Fruit fly (Drosophila melanogaster) whole organism, wandering third instar larva: ENCODE data around the gene Obp83ef.
A peak's percentile ranks its signal among the peaks of the same experiment; 100 is the strongest.

Source experiments
- Abd-B ChIP-seq: fragments of >200 bp; optimal IDR thresholded peaks from 2 replicates; lab custom pipeline; 2017; ENCODE audit warnings: missing biosample characterization, missing genetic modification characterization
- CG32264 ChIP-seq: fragments of 200-800 bp; sonication (Bioruptor generic); optimal IDR thresholded peaks from 2 replicates; lab custom pipeline; 2016; ENCODE audit warnings: missing biosample characterization, missing genetic modification characterization
- CG9705 ChIP-seq: fragments of 200-800 bp; sonication (Bioruptor generic); optimal IDR thresholded peaks from 2 replicates; lab custom pipeline; 2018; ENCODE audit warnings: missing biosample characterization, mild to moderate bottlenecking, missing genetic modification characterization
- Dfd ChIP-seq: fragments of >200 bp; optimal IDR thresholded peaks from 2 replicates; lab custom pipeline; 2017; ENCODE audit warnings: missing biosample characterization, missing genetic modification characterization
- Dif ChIP-seq: fragments of 200-275, 200-300 bp; sonication (Bioruptor generic); optimal IDR thresholded peaks from 2 replicates; lab custom pipeline; 2018; ENCODE audit warnings: missing biosample characterization, missing genetic modification characterization; ENCODE audit not compliant: partially characterized antibody
- GATAd ChIP-seq: sonication (Bioruptor generic); optimal IDR thresholded peaks from 2 replicates; lab custom pipeline; 2016; ENCODE audit warnings: missing biosample characterization, missing genetic modification characterization
- HLH106 ChIP-seq: fragments of 200-800 bp; optimal IDR thresholded peaks from 3 replicates; lab custom pipeline; 2019; ENCODE audit warnings: missing biosample characterization, mild to moderate bottlenecking, missing genetic modification characterization, moderate library complexity
- Hnf4 ChIP-seq: fragments of 200-800 bp; sonication (Bioruptor generic); optimal IDR thresholded peaks from 2 replicates; lab custom pipeline; 2016; ENCODE audit warnings: missing biosample characterization, mild to moderate bottlenecking, missing genetic modification characterization
- Hr78 ChIP-seq: fragments of >200 bp; optimal IDR thresholded peaks from 2 replicates; lab custom pipeline; 2017; ENCODE audit warnings: missing biosample characterization, missing genetic modification characterization
- Hr83 ChIP-seq: fragments of 200-300 bp; sonication (Bioruptor generic); optimal IDR thresholded peaks from 2 replicates; lab custom pipeline; 2016; ENCODE audit warnings: missing biosample characterization, mild to moderate bottlenecking, missing genetic modification characterization, moderate library complexity; ENCODE audit not compliant: poor library complexity, severe bottlenecking
- Jra ChIP-seq: sonication (Bioruptor generic); optimal IDR thresholded peaks from 2 replicates; lab custom pipeline; 2016; ENCODE audit warnings: missing biosample characterization, missing genetic modification characterization
- Mio ChIP-seq: sonication (Bioruptor generic); optimal IDR thresholded peaks from 2 replicates; lab custom pipeline; 2016; ENCODE audit warnings: missing biosample characterization, missing genetic modification characterization
- Myc ChIP-seq: fragments of >200 bp; optimal IDR thresholded peaks from 2 replicates; lab custom pipeline; 2017
- OdsH ChIP-seq: fragments of 200-800 bp; sonication (Bioruptor generic); optimal IDR thresholded peaks from 2 replicates; lab custom pipeline; 2016; ENCODE audit warnings: missing biosample characterization, mild to moderate bottlenecking, missing genetic modification characterization
- Rel ChIP-seq, 2 experiments: fragments of 200-800 bp; sonication (Bioruptor generic) in 1 of 2; optimal IDR thresholded peaks; 2 replicates in 1 of 2; 3 replicates in 1 of 2; lab custom pipeline; 2016 to 2019; ENCODE audit warnings: mild to moderate bottlenecking in 2 of 2, missing biosample characterization in 2 of 2, missing genetic modification characterization in 2 of 2, moderate library complexity in 1 of 2
- Sp1 ChIP-seq: fragments of 200-800 bp; sonication (Bioruptor generic); optimal IDR thresholded peaks from 3 replicates; lab custom pipeline; 2019; ENCODE audit warnings: missing biosample characterization, mild to moderate bottlenecking, missing genetic modification characterization, moderate library complexity
- Vsx2 ChIP-seq: fragments of 200-300, 225-300 bp; sonication (Bioruptor generic); optimal IDR thresholded peaks from 2 replicates; lab custom pipeline; 2018; ENCODE audit warnings: missing biosample characterization, missing genetic modification characterization; ENCODE audit not compliant: partially characterized antibody
- br ChIP-seq: fragments of 200-800 bp; sonication (Bioruptor generic); optimal IDR thresholded peaks from 2 replicates; lab custom pipeline; 2016; ENCODE audit warnings: missing biosample characterization, missing genetic modification characterization
- brk ChIP-seq: fragments of 200-800 bp; sonication (Bioruptor generic); optimal IDR thresholded peaks from 2 replicates; lab custom pipeline; 2016; ENCODE audit warnings: missing biosample characterization, mild to moderate bottlenecking, missing genetic modification characterization
- dl ChIP-seq, 2 experiments: fragments of 175-275, 200-275 bp in 1 of 2; fragments of 200-275 bp in 1 of 2; sonication (Bioruptor generic); optimal IDR thresholded peaks; lab custom pipeline; 2018; ENCODE audit warnings: mild to moderate bottlenecking in 2 of 2, missing biosample characterization in 2 of 2, missing genetic modification characterization in 2 of 2, moderate library complexity in 2 of 2; ENCODE audit not compliant: partially characterized antibody in 2 of 2, insufficient read depth in 1 of 2
- dmrt93B ChIP-seq: fragments of 200-800 bp; sonication (Bioruptor generic); optimal IDR thresholded peaks from 2 replicates; lab custom pipeline; 2018; ENCODE audit warnings: missing biosample characterization, mild to moderate bottlenecking, missing genetic modification characterization
- dsf ChIP-seq: sonication (Bioruptor generic); optimal IDR thresholded peaks from 2 replicates; lab custom pipeline; 2016; ENCODE audit warnings: missing biosample characterization, missing genetic modification characterization, borderline replicate concordance
- ey ChIP-seq: fragments of 200-800 bp; sonication (Bioruptor generic); optimal IDR thresholded peaks from 2 replicates; lab custom pipeline; 2016; ENCODE audit warnings: missing biosample characterization, missing genetic modification characterization
- foxo ChIP-seq, 2 experiments: fragments of 200-800 bp; sonication (Bioruptor generic); optimal IDR thresholded peaks; 2 replicates in 1 of 2; 3 replicates in 1 of 2; lab custom pipeline; 2016 to 2017; ENCODE audit warnings: missing biosample characterization in 2 of 2, missing genetic modification characterization in 2 of 2
- fru ChIP-seq: fragments of 200-800 bp; sonication (Bioruptor generic); optimal IDR thresholded peaks from 3 replicates; lab custom pipeline; 2016; ENCODE audit warnings: missing biosample characterization, mild to moderate bottlenecking, missing genetic modification characterization
- h ChIP-seq: fragments of 200-800 bp; sonication (Bioruptor generic); optimal IDR thresholded peaks from 3 replicates; lab custom pipeline; 2016; ENCODE audit warnings: missing biosample characterization, mild to moderate bottlenecking, missing genetic modification characterization
- jim ChIP-seq: fragments of 175-275, 200-325 bp; sonication (Bioruptor generic); optimal IDR thresholded peaks from 2 replicates; lab custom pipeline; 2016; ENCODE audit warnings: missing biosample characterization, mild to moderate bottlenecking, missing genetic modification characterization
- lola ChIP-seq: fragments of >200 bp; optimal IDR thresholded peaks from 2 replicates; lab custom pipeline; 2017; ENCODE audit warnings: missing biosample characterization, missing genetic modification characterization
- psq ChIP-seq: fragments of 200-800 bp; sonication (Bioruptor generic); optimal IDR thresholded peaks from 3 replicates; lab custom pipeline; 2017; ENCODE audit warnings: missing biosample characterization, mild to moderate bottlenecking, missing genetic modification characterization, moderate library complexity
- rgr ChIP-seq: fragments of 200-800 bp; sonication (Bioruptor generic); optimal IDR thresholded peaks from 3 replicates; lab custom pipeline; 2016; ENCODE audit warnings: missing biosample characterization, mild to moderate bottlenecking, missing genetic modification characterization
- tai ChIP-seq: sonication (Bioruptor generic); optimal IDR thresholded peaks from 2 replicates; lab custom pipeline; 2016; ENCODE audit warnings: missing biosample characterization, missing genetic modification characterization
- usp ChIP-seq: fragments of >200 bp; optimal IDR thresholded peaks from 2 replicates; lab custom pipeline; 2017; ENCODE audit warnings: missing biosample characterization, missing genetic modification characterization
- woc ChIP-seq: sonication (Bioruptor generic); optimal IDR thresholded peaks from 2 replicates; lab custom pipeline; 2016; ENCODE audit warnings: missing biosample characterization, mild to moderate bottlenecking, missing genetic modification characterization

Gene Obp83ef

DNA sequence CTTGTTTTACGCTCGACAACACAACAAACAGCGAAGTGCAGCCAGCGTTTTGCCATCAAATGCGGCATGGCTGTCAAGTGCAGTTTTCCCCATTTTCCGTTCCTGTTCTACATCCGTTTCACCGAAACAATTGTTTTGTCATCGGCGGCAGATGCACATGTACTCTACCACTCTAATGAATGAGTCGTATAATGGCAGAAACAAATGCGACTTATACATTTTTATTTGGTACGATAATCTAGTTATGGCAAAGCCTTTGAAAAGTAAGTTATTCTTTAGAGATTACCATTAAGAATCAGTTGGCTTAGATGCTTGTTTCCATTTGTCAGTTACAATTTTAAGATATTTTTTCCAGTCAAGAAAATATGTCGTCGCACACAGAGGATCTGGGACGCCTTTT is 11.5 kb upstream of the Obp83ef start, which contains the start of gene Vha14-2:
Gene Vha14-2 (plus strand): TSS at position 301 of the 400 bp plus-strand sequence.
- no peak for TF ChIP-seq GATAd (GFP tag; lab: Kevin White, UChicago)
- no peak for TF ChIP-seq foxo (GFP tag; optimal IDR thresholded peaks at IDR 0.05; lab: Kevin White, UChicago)
- TF ChIP-seq lola = no peak
- TF ChIP-seq Dfd (GFP tag; lab: Kevin White, UChicago) = no peak
- TF ChIP-seq fru (GFP tag; lab: Kevin White, UChicago) = no peak
- TF ChIP-seq usp (GFP tag; lab: Kevin White, UChicago) = no peak

DNA sequence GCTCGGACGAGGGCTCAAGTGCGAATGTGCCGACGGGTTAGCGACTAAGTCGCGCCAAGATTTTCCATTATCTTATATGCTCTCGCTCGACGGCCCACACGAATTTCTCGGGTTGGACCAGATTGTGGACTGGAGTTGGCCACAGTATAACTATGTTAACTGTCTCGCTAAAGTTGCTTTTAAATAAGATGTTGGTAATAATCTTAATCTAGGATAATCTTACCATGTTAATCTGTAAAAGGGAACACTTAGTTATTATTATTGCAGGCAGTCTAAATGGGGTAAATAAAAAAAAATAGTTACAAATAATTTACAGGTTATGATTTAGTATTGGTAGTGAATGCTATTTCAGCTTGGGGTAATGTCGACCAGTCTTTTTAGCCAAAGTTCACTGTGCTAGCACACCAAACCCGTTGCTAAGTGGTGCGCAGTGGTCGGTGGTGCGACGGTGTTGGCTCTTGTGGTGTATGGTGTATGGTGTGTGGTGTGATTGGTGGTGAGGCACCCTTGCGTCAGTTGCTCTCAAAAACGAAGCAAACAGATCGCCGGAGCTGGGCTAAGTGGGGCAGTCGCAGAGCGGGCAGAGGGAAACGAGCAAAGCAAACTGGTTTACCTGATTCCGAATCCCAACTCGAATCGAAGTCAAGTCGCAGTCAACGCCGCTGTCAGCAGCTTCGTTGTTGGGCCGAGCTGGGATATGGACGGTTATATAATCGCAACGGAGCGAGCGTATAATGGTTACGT is 1.6 kb upstream of the Obp83ef start, which contains the start of gene Obp83g:
Gene Obp83g (minus strand): TSS at position 51 of the 744 bp plus-strand sequence.
- TF ChIP-seq Rel (GFP tag; optimal IDR thresholded peaks at IDR 0.05; lab: Kevin White, UChicago) (no peak), Rel (tag; optimal IDR thresholded peaks at IDR 0.05; lab: Kevin White, UChicago) (peak; percentile 1), OdsH (GFP tag; lab: Kevin White, UChicago) (peak; percentile 76), psq (GFP tag; lab: Kevin White, UChicago) (peak; percentile 56), HLH106 (tag; lab: Kevin White, UChicago) (peak; percentile 72), Dfd (GFP tag; lab: Kevin White, UChicago) (no peak), Hnf4 (GFP tag; lab: Kevin White, UChicago) (peak; percentile 54), woc (GFP tag; lab: Kevin White, UChicago) (peak; percentile 85), Hr78 (GFP tag; lab: Kevin White, UChicago) (no peak), Myc (lab: Kevin White, UChicago) (no peak), dmrt93B (GFP tag; lab: Kevin White, UChicago) (peak; percentile 66), CG32264 (GFP tag; lab: Kevin White, UChicago) (no peak), Jra (GFP tag; lab: Kevin White, UChicago) (peak; percentile 10), brk (no peak), rgr (GFP tag; lab: Kevin White, UChicago) (peak; percentile 67), dsf (no peak), br (GFP tag; lab: Kevin White, UChicago) (peak; percentile 79), ey (GFP tag; lab: Kevin White, UChicago) (peak; percentile 81), jim (GFP tag; lab: Kevin White, UChicago) (no peak), fru (GFP tag; lab: Kevin White, UChicago) (peak; percentile 87), Vsx2 (peak; percentile 84), h (peak; percentile 79), CG9705 (peak; percentile 50), Dif (GFP tag; lab: Kevin White, UChicago) (peak; percentile 68), Sp1 (GFP tag; lab: Kevin White, UChicago) (peak; percentile 71), foxo (GFP tag; optimal IDR thresholded peaks at IDR 0.05; lab: Kevin White, UChicago) (peak in 1 of 2 experiments; percentile 77)
- TF ChIP-seq, all 38 proteins: peak for 18

DNA sequence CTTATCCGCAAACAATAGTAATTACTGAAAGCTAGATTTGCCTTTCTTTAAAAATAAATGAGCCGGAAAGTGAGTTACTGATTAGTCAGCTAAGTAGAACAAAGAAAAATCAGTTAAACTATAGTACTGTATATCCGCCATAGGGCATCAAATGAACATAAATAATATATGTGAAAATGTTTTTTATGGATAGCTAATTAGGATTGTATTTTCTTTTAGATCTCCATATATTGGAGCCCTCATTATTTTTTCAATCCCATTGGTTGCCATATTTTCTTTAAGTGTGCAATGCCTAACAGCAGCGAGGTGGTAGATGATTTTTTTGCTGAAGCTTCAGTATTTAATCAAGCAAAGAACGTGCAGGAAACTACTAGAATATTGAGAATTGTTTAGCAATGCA is 3.0 kb downstream of the Obp83ef start, which contains the start of gene Obp83cd:
Gene Obp83cd (plus strand): TSS at position 343 of the 400 bp plus-strand sequence.
- TF ChIP-seq Sp1 (GFP tag; lab: Kevin White, UChicago) = no peak
- no peak for TF ChIP-seq Mio (GFP tag; lab: Kevin White, UChicago)
- no peak for TF ChIP-seq dl (GFP tag; optimal IDR thresholded peaks at IDR 0.05; lab: Kevin White, UChicago; ENCODE audit: insufficient read depth in 1 of 2, partially characterized antibody in 2 of 2)
- TF ChIP-seq Abd-B (GFP tag; lab: Kevin White, UChicago) = no peak

dm6 chr3R:6107353-6107752 is 3.5 kb downstream of the Obp83ef start:
- no peak for TF ChIP-seq Hr83
- no peak for TF ChIP-seq HLH106 (tag; lab: Kevin White, UChicago)
- no peak for TF ChIP-seq jim (GFP tag; lab: Kevin White, UChicago)
- no peak for TF ChIP-seq br (GFP tag; lab: Kevin White, UChicago)
- no peak for TF ChIP-seq Rel (GFP tag; optimal IDR thresholded peaks at IDR 0.05; lab: Kevin White, UChicago)
- TF ChIP-seq Rel (tag; optimal IDR thresholded peaks at IDR 0.05; lab: Kevin White, UChicago) = no peak
- TF ChIP-seq CG32264 (GFP tag; lab: Kevin White, UChicago) = no peak
- TF ChIP-seq Dfd (GFP tag; lab: Kevin White, UChicago) = no peak
- TF ChIP-seq tai (GFP tag; lab: Kevin White, UChicago) = no peak
